Worm (Caenorhabditis elegans) whole organism, L2 larva: Measurements from ENCODE around the gene klp-6.
A peak's percentile ranks its signal among the peaks of the same experiment; 100 is the strongest.

ENCODE experiments used
- C34F6.9 ChIP-seq: fragments of 150-350 bp; optimal IDR thresholded peaks from 2 replicates; lab custom pipeline; 2014; ENCODE audit warnings: missing biosample characterization, missing genetic modification characterization
- F13H6.1 ChIP-seq: sonication (generic microtip); optimal IDR thresholded peaks from 2 replicates; lab custom pipeline; 2016; ENCODE audit warnings: missing genetic modification characterization, missing compliant biosample characterization
- R02D3.7 ChIP-seq: fragments of 150-350 bp; optimal IDR thresholded peaks from 2 replicates; lab custom pipeline; 2014; ENCODE audit warnings: missing biosample characterization, missing genetic modification characterization
- alr-1 ChIP-seq: fragments of 150-350 bp; optimal IDR thresholded peaks from 2 replicates; lab custom pipeline; 2014; ENCODE audit warnings: missing biosample characterization, missing genetic modification characterization
- aly-2 ChIP-seq: fragments of 150-350 bp; optimal IDR thresholded peaks from 2 replicates; lab custom pipeline; 2014; ENCODE audit warnings: missing biosample characterization, missing genetic modification characterization
- ama-1 ChIP-seq: fragments of 150-350 bp; optimal IDR thresholded peaks from 2 replicates; lab custom pipeline; 2018; ENCODE audit warnings: inconsistent platforms
- blmp-1 ChIP-seq: sonication (generic microtip); optimal IDR thresholded peaks from 2 replicates; lab custom pipeline; 2017; ENCODE audit warnings: missing genetic modification characterization, mild to moderate bottlenecking, missing compliant biosample characterization, antibody characterized with exemption, moderate library complexity; ENCODE audit not compliant: insufficient read depth
- ceh-16 ChIP-seq: fragments of 150-350 bp; optimal IDR thresholded peaks from 2 replicates; lab custom pipeline; 2014; ENCODE audit warnings: missing biosample characterization, missing genetic modification characterization
- ceh-82 ChIP-seq: fragments of 150-350 bp; optimal IDR thresholded peaks from 2 replicates; lab custom pipeline; 2014; ENCODE audit warnings: missing biosample characterization, missing genetic modification characterization
- crh-2 ChIP-seq: sonication (generic microtip); optimal IDR thresholded peaks from 2 replicates; lab custom pipeline; 2017; ENCODE audit warnings: missing biosample characterization, missing genetic modification characterization
- elt-3 ChIP-seq: sonication (generic microtip); optimal IDR thresholded peaks from 2 replicates; lab custom pipeline; 2017; ENCODE audit warnings: missing biosample characterization, missing genetic modification characterization
- fos-1 ChIP-seq: fragments of 150-350 bp; optimal IDR thresholded peaks from 2 replicates; lab custom pipeline; 2014; ENCODE audit warnings: missing biosample characterization, missing genetic modification characterization
- gmeb-1 ChIP-seq: fragments of 150-350 bp; optimal IDR thresholded peaks from 2 replicates; lab custom pipeline; 2014; ENCODE audit warnings: missing biosample characterization, missing genetic modification characterization
- lin-13 ChIP-seq: fragments of 150-350 bp; optimal IDR thresholded peaks from 2 replicates; lab custom pipeline; 2014; ENCODE audit warnings: missing biosample characterization, missing genetic modification reagents, missing genetic modification characterization
- lsy-2 ChIP-seq, 2 experiments: fragments of 150-350 bp in 1 of 2; sonication (generic microtip) in 1 of 2; optimal IDR thresholded peaks; 2 replicates each; lab custom pipeline; 2014 to 2017; ENCODE audit warnings: missing biosample characterization in 2 of 2, missing genetic modification characterization in 2 of 2
- mab-5 ChIP-seq: fragments of 150-350 bp; optimal IDR thresholded peaks from 2 replicates; lab custom pipeline; 2014; ENCODE audit warnings: missing biosample characterization, missing genetic modification characterization
- mbf-1 ChIP-seq: sonication (generic microtip); optimal IDR thresholded peaks from 2 replicates; lab custom pipeline; 2017; ENCODE audit warnings: missing biosample characterization, missing genetic modification characterization
- nhr-10 ChIP-seq: sonication (generic microtip); optimal IDR thresholded peaks from 2 replicates; lab custom pipeline; 2017; ENCODE audit warnings: missing biosample characterization, missing genetic modification characterization
- nhr-129 ChIP-seq: fragments of 150-350 bp; optimal IDR thresholded peaks from 2 replicates; lab custom pipeline; 2014; ENCODE audit warnings: missing biosample characterization, missing genetic modification characterization
- nhr-23 ChIP-seq: fragments of 150-350 bp; optimal IDR thresholded peaks from 2 replicates; lab custom pipeline; 2014; ENCODE audit warnings: missing biosample characterization, missing genetic modification reagents, missing genetic modification characterization
- nhr-237 ChIP-seq: fragments of 150-350 bp; optimal IDR thresholded peaks from 2 replicates; lab custom pipeline; 2014; ENCODE audit warnings: missing biosample characterization, missing genetic modification characterization
- nhr-25 ChIP-seq: fragments of 150-350 bp; sonication (generic microtip); optimal IDR thresholded peaks from 3 replicates; lab custom pipeline; 2014; ENCODE audit warnings: missing biosample characterization, missing genetic modification characterization
- nhr-6 ChIP-seq: fragments of 150-350 bp; optimal IDR thresholded peaks from 2 replicates; lab custom pipeline; 2014; ENCODE audit warnings: missing biosample characterization, missing genetic modification characterization
- nhr-77 ChIP-seq: fragments of 150-350 bp; optimal IDR thresholded peaks from 2 replicates; lab custom pipeline; 2014; ENCODE audit warnings: missing biosample characterization, missing genetic modification characterization
- sem-4 ChIP-seq: fragments of 150-350 bp; optimal IDR thresholded peaks from 2 replicates; lab custom pipeline; 2014; ENCODE audit warnings: missing biosample characterization, missing genetic modification reagents, missing genetic modification characterization
- sma-9 ChIP-seq, 2 experiments: fragments of 150-350 bp in 1 of 2; sonication (generic microtip) in 1 of 2; optimal IDR thresholded peaks; 2 replicates each; lab custom pipeline; 2014 to 2016; ENCODE audit warnings: missing genetic modification characterization in 2 of 2, mild to moderate bottlenecking in 1 of 2, missing biosample characterization in 1 of 2, missing compliant biosample characterization in 1 of 2, missing genetic modification reagents in 1 of 2, moderate library complexity in 1 of 2
- snpc-4 ChIP-seq: fragments of 150-350 bp; optimal IDR thresholded peaks from 2 replicates; lab custom pipeline; 2014; ENCODE audit warnings: missing biosample characterization, missing genetic modification characterization
- unc-55 ChIP-seq: fragments of 150-350 bp; sonication (generic microtip); optimal IDR thresholded peaks from 3 replicates; lab custom pipeline; 2014; ENCODE audit warnings: missing biosample characterization, missing genetic modification reagents, missing genetic modification characterization
- unc-62 ChIP-seq: fragments of 150-350 bp; optimal IDR thresholded peaks from 2 replicates; lab custom pipeline; 2014; ENCODE audit warnings: missing biosample characterization, missing genetic modification reagents, missing genetic modification characterization
- zag-1 ChIP-seq: fragments of 150-350 bp; optimal IDR thresholded peaks from 2 replicates; lab custom pipeline; 2014; ENCODE audit warnings: missing biosample characterization, missing genetic modification characterization
- ztf-1 ChIP-seq: fragments of 200-800 bp; sonication (Bioruptor generic); conservative IDR thresholded peaks from 2 replicates; pipeline ENCODE4 v1.3.6; 2022; ENCODE audit warnings: missing genetic modification characterization, missing compliant biosample characterization

klp-6 gene

DNA sequence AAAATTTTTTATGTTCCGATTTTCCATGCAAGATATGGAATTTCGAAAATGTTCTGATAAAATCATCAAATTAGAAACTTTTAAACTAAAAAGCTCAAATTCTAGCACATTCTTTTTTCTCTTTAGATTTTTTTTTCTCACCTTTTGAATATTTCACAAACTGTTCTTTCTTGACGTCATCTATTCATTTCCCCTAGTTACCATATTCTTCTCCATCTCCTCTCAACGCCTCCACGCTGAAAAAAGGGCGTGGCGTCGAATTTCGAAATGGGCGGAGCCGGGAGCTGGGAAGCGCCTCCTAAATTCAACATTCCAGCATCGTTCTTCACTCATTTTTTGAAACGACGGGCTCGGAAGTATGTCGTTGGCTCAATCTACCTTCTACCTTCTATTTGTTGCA, 11.4 kb downstream of the klp-6 start, which contains the start of gene nlp-43:
Gene nlp-43 (plus strand): TSS at position 301 of the 400 bp plus-strand sequence.
- no peak for TF ChIP-seq nhr-237 (tag; lab: Kevin White, UChicago)
- no peak for TF ChIP-seq sma-9 (GFP tag; optimal IDR thresholded peaks at IDR 0.05; lab: Kevin White, UChicago)
- TF ChIP-seq sma-9 (tag; optimal IDR thresholded peaks at IDR 0.05; lab: Kevin White, UChicago): no peak
- TF ChIP-seq nhr-6 (tag; lab: Kevin White, UChicago): no peak
- no peak for TF ChIP-seq crh-2
- no peak for TF ChIP-seq ama-1 (lab: Kevin White, UChicago)
- TF ChIP-seq, all 48 proteins: peak for 0

DNA sequence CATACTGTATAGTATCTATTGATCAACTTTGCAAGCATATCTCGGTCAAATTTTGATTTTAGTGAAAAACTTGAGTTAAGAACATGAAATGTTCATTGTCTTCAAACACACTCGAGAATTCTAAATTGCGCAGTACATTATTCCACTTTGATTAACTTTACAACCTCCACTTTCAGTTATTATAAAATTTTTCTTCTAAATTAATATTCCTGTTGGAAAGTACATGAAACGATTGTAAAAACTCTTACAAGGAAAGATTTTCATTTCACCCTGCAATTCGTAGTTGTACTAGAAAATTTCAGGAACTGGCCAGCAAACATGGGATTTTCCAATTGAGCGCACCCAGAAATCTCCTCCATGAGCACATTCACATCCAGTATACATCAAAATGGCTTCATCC, 14.0 kb downstream of the klp-6 start, which contains the start of gene C45G9.14:
Gene C45G9.14 (plus strand): TSS at position 301 of the 400 bp plus-strand sequence.
- no peak for TF ChIP-seq unc-62 (GFP tag; lab: Kevin White, UChicago)
- TF ChIP-seq nhr-10 (tag; lab: Kevin White, UChicago): no peak
- TF ChIP-seq mab-5 (tag; lab: Kevin White, UChicago): no peak
- no peak for TF ChIP-seq mbf-1 (tag; lab: Kevin White, UChicago)
- no peak for TF ChIP-seq sma-9 (GFP tag; optimal IDR thresholded peaks at IDR 0.05; lab: Kevin White, UChicago)
- TF ChIP-seq sma-9 (tag; optimal IDR thresholded peaks at IDR 0.05; lab: Kevin White, UChicago): no peak
- no peak for TF ChIP-seq nhr-23 (tag; lab: Kevin White, UChicago)
- no peak for TF ChIP-seq fos-1 (tag; lab: Kevin White, UChicago)
- TF ChIP-seq zag-1 (tag; lab: Kevin White, UChicago): no peak
- TF ChIP-seq C34F6.9 (tag; lab: Kevin White, UChicago): no peak
- TF ChIP-seq ztf-1: no peak
- TF ChIP-seq nhr-129 (tag; lab: Kevin White, UChicago): no peak
- no peak for TF ChIP-seq elt-3 (tag; lab: Kevin White, UChicago)
- TF ChIP-seq R02D3.7: no peak
- TF ChIP-seq snpc-4 (tag; lab: Kevin White, UChicago): no peak
- TF ChIP-seq lin-13 (GFP tag; lab: Kevin White, UChicago): no peak
- no peak for TF ChIP-seq nhr-77 (tag; lab: Kevin White, UChicago)
- TF ChIP-seq aly-2 (tag; lab: Kevin White, UChicago): no peak
- no peak for TF ChIP-seq nhr-25
- TF ChIP-seq lsy-2 (tag; optimal IDR thresholded peaks at IDR 0.05; lab: Kevin White, UChicago): no peak
- TF ChIP-seq, all 48 proteins: peak for 0

DNA sequence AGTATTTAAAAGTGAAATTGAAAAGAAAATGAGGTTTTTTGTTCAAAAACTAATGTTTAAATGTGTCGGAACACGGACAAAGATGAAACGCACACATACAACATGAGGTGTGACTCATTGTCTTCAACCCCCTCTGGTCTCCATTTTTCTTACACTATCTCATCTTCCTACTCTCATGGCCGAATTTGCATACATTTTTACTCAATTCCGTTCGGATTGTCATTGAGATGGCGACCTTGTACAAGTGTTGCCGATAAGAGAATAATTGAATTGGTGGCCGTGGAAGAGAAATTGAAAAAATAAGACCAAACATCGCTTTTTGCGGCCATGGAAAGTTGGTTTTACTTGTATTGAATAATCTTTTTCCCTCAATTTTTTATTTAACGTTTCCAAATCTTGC, 16.4 kb downstream of the klp-6 start, which contains the start of gene txbp-3:
Gene txbp-3 (minus strand): TSS at position 285 of the 400 bp plus-strand sequence.
- peak; percentile 99 for TF ChIP-seq fos-1 (tag; lab: Kevin White, UChicago)
- peak; percentile 5 for TF ChIP-seq snpc-4 (tag; lab: Kevin White, UChicago)
- TF ChIP-seq elt-3 (tag; lab: Kevin White, UChicago): no peak
- TF ChIP-seq ceh-16 (tag; lab: Kevin White, UChicago): peak; percentile 40
- peak; percentile 28 for TF ChIP-seq nhr-129 (tag; lab: Kevin White, UChicago)
- TF ChIP-seq sma-9 (GFP tag; optimal IDR thresholded peaks at IDR 0.05; lab: Kevin White, UChicago): peak; percentile 41
- TF ChIP-seq sma-9 (tag; optimal IDR thresholded peaks at IDR 0.05; lab: Kevin White, UChicago): no peak
- peak; percentile 17 for TF ChIP-seq sem-4 (tag; lab: Kevin White, UChicago)
- peak; percentile 79 for TF ChIP-seq nhr-25
- TF ChIP-seq nhr-6 (tag; lab: Kevin White, UChicago): no peak
- TF ChIP-seq C34F6.9 (tag; lab: Kevin White, UChicago): peak; percentile 71
- TF ChIP-seq unc-55 (GFP tag; lab: Kevin White, UChicago): peak; percentile 74
- peak in 1 of 2 experiments; percentile 52 for TF ChIP-seq lsy-2 (tag; optimal IDR thresholded peaks at IDR 0.05; lab: Kevin White, UChicago)
- TF ChIP-seq gmeb-1 (tag; lab: Kevin White, UChicago): peak; percentile 3
- no peak for TF ChIP-seq ceh-82 (tag; lab: Kevin White, UChicago)
- TF ChIP-seq F13H6.1 (tag; lab: Kevin White, UChicago): peak; percentile 36
- TF ChIP-seq lin-13 (GFP tag; lab: Kevin White, UChicago): peak; percentile 60
- TF ChIP-seq blmp-1 (tag; lab: Kevin White, UChicago): no peak
- peak; percentile 70 for TF ChIP-seq crh-2

DNA sequence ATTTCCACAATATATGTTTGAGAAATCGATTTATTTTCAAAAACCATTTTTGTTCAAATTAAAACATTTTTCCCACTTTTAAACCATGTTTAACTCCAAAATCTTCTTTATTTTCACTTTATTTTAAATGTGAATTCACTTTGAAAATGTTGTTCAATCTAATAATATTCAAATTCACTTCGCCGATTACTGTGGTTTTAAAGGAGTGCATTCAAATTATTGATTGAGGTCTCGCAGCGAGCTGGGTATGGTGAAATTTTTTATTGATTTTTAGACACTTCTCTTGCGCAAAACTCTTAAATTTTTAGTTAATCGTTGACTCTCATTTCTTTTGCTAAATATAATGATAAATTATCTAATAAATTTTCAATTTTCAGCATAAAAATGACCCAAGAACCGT, 17.0 kb downstream of the klp-6 start, which contains the start of gene C45G9.5:
Gene C45G9.5 (plus strand): TSS at position 378 of the 400 bp plus-strand sequence.
- TF ChIP-seq C34F6.9 (tag; lab: Kevin White, UChicago) (no peak), fos-1 (tag; lab: Kevin White, UChicago) (no peak), alr-1 (tag; lab: Kevin White, UChicago) (no peak), blmp-1 (tag; lab: Kevin White, UChicago) (no peak), nhr-77 (tag; lab: Kevin White, UChicago) (no peak), nhr-25 (no peak), nhr-129 (tag; lab: Kevin White, UChicago) (no peak)
